Fruit fly (Drosophila melanogaster): ENCODE results near the gene TM9SF4.

TM9SF4 gene

DNA sequence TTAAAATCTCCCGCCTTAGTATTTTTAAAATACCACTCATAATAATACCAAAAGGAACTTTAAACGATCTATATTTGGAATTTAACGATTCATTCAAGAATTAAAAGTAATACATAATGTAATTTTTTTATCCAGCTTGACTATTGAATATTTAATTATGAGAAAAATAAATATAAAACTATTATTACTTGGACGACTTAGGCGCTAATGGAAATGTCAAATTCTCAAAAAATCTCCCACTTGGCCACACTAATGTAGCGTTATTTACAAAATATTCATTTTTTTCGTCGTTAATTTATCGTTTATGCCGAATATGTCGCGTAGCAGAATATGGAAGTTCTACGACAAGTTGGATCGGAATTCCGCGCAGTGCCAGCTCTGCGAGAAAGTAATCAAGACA, 44.0 kb downstream of the TM9SF4 start, which contains the start of gene CG16863:
Gene CG16863 (plus strand): TSS at position 245 of the 400 bp plus-strand sequence.
- TF ChIP-seq CG15710 (tag; optimal IDR thresholded peaks at IDR 0.05) (no peak), gl (tag; optimal IDR thresholded peaks at IDR 0.05) (no peak), EcR (GFP tag; optimal IDR thresholded peaks at IDR 0.05) (no peak)

DNA sequence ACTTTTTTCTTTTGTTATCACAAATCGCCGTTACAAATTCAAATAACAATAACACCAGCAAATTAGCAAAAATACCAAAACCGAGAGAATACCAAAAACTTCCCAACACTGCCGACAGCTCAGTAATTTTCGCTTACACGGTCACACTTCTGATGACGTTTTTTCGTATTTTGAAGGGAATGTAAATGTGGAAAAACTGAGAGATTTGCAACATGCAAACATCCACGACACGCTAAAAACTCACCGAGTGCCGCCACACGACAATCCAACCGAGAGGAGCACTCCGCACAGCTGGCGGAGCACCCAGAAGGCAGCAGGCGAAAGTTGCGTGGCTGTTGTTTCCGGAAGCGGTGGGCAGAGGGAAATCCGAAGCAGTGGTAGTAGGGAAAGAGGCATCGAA, 46.7 kb downstream of the TM9SF4 start, which contains the start of gene Sec71:
Gene Sec71 (plus strand): TSS at position 117 of the 400 bp plus-strand sequence.
- TF ChIP-seq D1 (tag; optimal IDR thresholded peaks at IDR 0.05) (no peak), CG8159 (tag; optimal IDR thresholded peaks at IDR 0.05) (no peak), CG9948 (tag; optimal IDR thresholded peaks at IDR 0.05) (no peak), CG8301 (tag; optimal IDR thresholded peaks at IDR 0.05) (no peak), Ets98B (GFP tag; IDR thresholded peaks at IDR 0.05) (no peak), CG12605 (GFP tag; IDR thresholded peaks at IDR 0.05) (no peak), CG4496 (GFP tag; IDR thresholded peaks at IDR 0.05) (no peak; the same call in 2 of the 3 replicates), Snoo (tag; optimal IDR thresholded peaks at IDR 0.05) (no peak), gl (tag; optimal IDR thresholded peaks at IDR 0.05) (no peak), rn (GFP tag; IDR thresholded peaks at IDR 0.05) (no peak), CG34367 (tag; optimal IDR thresholded peaks at IDR 0.05) (no peak), CG10348 (GFP tag; IDR thresholded peaks at IDR 0.05) (no peak), Pif1B (GFP tag; optimal IDR thresholded peaks at IDR 0.05) (no peak), CG17806 (tag; optimal IDR thresholded peaks at IDR 0.05) (no peak)

DNA sequence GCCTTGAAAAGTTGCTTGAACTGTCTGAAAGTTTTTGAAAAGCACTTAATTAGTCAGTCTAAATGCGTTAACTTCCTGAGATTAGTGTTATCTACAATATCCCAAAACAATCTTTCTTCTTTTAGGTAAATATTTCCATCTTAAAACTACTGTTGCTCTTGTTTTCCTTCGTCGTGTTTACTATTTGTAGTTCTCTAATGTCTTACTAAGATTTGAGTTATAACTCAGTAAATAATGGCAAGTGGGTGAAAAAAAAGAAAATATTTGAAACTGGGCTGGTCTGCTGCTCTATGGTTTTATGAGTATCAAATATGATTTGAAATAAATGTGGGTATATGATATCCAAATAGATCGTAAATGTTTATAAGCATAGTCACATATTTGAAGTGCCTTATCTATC, 54.4 kb downstream of the TM9SF4 start:
- TF ChIP-seq CG8301 (tag; optimal IDR thresholded peaks at IDR 0.05): no peak
- no peak for TF ChIP-seq CG10348 (GFP tag; IDR thresholded peaks at IDR 0.05)
- no peak for TF ChIP-seq CG34367 (tag; optimal IDR thresholded peaks at IDR 0.05)
- TF ChIP-seq CG12605 (GFP tag; IDR thresholded peaks at IDR 0.05): no peak
- no peak for TF ChIP-seq Pif1B (GFP tag; optimal IDR thresholded peaks at IDR 0.05)

DNA sequence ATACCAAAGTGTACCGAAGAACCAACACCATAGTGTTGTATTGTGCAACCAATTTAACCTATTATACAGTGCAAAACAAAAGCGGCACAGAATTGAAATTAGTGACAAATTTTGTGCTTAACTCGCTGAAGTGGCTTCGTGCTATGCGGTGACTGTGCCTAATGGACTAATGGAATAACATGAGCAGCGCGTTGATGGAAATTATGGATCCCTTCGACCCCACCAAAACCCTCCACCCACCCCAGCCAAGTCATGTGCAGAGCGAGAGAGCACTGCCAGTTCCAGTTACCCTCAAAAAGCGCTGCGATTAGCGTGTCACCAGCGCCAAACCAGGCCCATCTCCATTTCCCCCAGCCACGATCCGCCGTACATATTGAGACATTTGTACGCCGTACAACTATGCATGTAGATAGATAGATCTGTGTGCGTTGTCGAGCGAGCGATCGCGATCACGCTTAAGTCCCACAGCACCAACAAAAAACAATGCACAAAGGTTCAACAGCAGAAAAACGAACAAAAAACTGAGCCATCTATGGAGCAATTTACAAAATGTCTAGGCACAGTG, 55.4 kb downstream of the TM9SF4 start:
- TF ChIP-seq CG8301 (tag; optimal IDR thresholded peaks at IDR 0.05): no peak
- TF ChIP-seq Snoo (tag; optimal IDR thresholded peaks at IDR 0.05): no peak
- no peak for TF ChIP-seq fd96Ca (GFP tag; IDR thresholded peaks at IDR 0.05)
- TF ChIP-seq CG12605 (GFP tag; IDR thresholded peaks at IDR 0.05): 0 out of 2 replicates have a peak, but pooled peaks have one; percentile 52
- TF ChIP-seq CG8159 (tag; optimal IDR thresholded peaks at IDR 0.05): no peak

dm6 chr2L:13803032-13803661, 56.4 kb downstream of the TM9SF4 start, which contains the start of gene CAH1:
CAH1 (plus strand) TSS chr2L:13803626.
- no peak for TF ChIP-seq rn (GFP tag; IDR thresholded peaks at IDR 0.05)

DNA sequence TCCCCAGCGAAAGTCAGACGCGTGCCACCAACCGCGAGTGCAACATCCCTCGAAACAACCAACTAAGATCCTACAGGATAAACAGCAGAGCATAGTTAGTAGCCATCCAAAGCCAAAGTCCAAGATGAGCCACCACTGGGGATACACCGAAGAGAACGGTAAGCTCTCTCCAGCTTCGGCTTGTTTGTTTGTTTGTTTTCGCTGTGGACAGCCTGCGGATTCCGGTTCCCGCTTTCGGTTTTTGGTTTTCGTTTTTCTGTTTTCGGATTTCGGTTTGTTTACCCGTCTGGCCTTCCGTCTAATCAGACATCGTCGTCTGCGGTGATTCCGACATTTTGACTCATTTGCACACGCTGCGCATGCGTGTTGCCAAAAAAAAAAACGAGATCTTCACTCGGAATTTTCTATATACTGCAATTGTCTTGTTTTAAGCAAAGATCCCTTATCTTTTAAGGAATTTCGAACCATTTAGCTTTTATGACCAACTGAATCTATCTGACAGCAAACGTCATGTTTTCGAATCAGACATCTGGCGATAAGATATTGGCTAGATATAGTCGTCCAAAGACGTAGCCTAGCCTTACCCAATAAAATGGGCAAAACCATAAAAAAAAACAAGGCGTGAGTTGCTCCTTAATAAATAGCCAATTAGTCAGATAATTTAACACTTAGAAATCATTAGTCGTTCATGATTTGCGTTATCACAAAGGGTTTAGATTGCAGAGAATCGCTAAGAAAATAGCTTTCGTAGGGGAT, 57.2 kb downstream of the TM9SF4 start:
- no peak for TF ChIP-seq Pif1B (GFP tag; optimal IDR thresholded peaks at IDR 0.05)
- TF ChIP-seq CG4496 (GFP tag; IDR thresholded peaks at IDR 0.05): 0 out of 3 replicates have a peak, but pooled peaks have one; percentile 22

- TF ChIP-seq CG10348 (GFP tag; IDR thresholded peaks at IDR 0.05) (no peak), CG15710 (tag; optimal IDR thresholded peaks at IDR 0.05) (no peak), Pif1A (GFP tag; optimal IDR thresholded peaks at IDR 0.05) (no peak), CG8159 (tag; optimal IDR thresholded peaks at IDR 0.05) (no peak), CG32121 (GFP tag; IDR thresholded peaks at IDR 0.05) (no peak), CG14655 (GFP tag; optimal IDR thresholded peaks at IDR 0.05) (no peak), CG8301 (tag; optimal IDR thresholded peaks at IDR 0.05) (no peak), EcR (GFP tag; optimal IDR thresholded peaks at IDR 0.05) (peak; percentile 90), CG34367 (tag; optimal IDR thresholded peaks at IDR 0.05) (no peak), fd96Ca (GFP tag; IDR thresholded peaks at IDR 0.05) (peak; percentile 46; the same call in 1 of the 3 replicates), CG9948 (tag; optimal IDR thresholded peaks at IDR 0.05) (no peak), Snoo (tag; optimal IDR thresholded peaks at IDR 0.05) (no peak), Ets98B (GFP tag; IDR thresholded peaks at IDR 0.05) (peak; percentile 46; the same call in 1 of the 2 replicates), CG12605 (GFP tag; IDR thresholded peaks at IDR 0.05) (no peak), D1 (tag; optimal IDR thresholded peaks at IDR 0.05) (no peak), CG17806 (tag; optimal IDR thresholded peaks at IDR 0.05) (no peak), CG4496 (GFP tag; IDR thresholded peaks at IDR 0.05) (no peak), rn (GFP tag; IDR thresholded peaks at IDR 0.05) (no peak), CG13204 (GFP tag; optimal IDR thresholded peaks at IDR 0.05) (no peak), gl (tag; optimal IDR thresholded peaks at IDR 0.05) (peak; percentile 37), Pif1B (GFP tag; optimal IDR thresholded peaks at IDR 0.05) (no peak)
These were observed 57.9 kb downstream of the TM9SF4 start for dm6 chr2L:13804561-13805067.

Measured in whole organism, pupa.